Worm (Caenorhabditis elegans) whole organism, early embryonic: ENCODE measurements around the gene pqn-54.

Experiments used
- B0310.2 ChIP-seq: sonication (generic microtip); optimal IDR thresholded peaks from 2 replicates; lab custom pipeline; 2016; ENCODE audit warnings: mild to moderate bottlenecking, missing genetic modification characterization, missing compliant biosample characterization
- F13C5.2 ChIP-seq: sonication (generic microtip); optimal IDR thresholded peaks from 2 replicates; lab custom pipeline; 2017; ENCODE audit warnings: mild to moderate bottlenecking, missing genetic modification characterization, inconsistent platforms, missing compliant biosample characterization
- aly-1 ChIP-seq: sonication (generic microtip); optimal IDR thresholded peaks from 2 replicates; lab custom pipeline; 2016; ENCODE audit warnings: missing genetic modification characterization, missing compliant biosample characterization
- ama-1 ChIP-seq: fragments of 150-350 bp; optimal IDR thresholded peaks from 2 replicates; lab custom pipeline; 2014
- ceh-13 ChIP-seq: fragments of 200-800 bp; sonication (Bioruptor generic); optimal IDR thresholded peaks from 2 replicates; lab custom pipeline; 2018; ENCODE audit warnings: mild to moderate bottlenecking, missing genetic modification characterization, missing compliant biosample characterization
- ceh-36 ChIP-seq: sonication (generic microtip); optimal IDR thresholded peaks from 2 replicates; lab custom pipeline; 2016; ENCODE audit warnings: missing genetic modification characterization, inconsistent platforms, missing compliant biosample characterization
- ets-7 ChIP-seq: sonication (generic microtip); optimal IDR thresholded peaks from 2 replicates; lab custom pipeline; 2016; ENCODE audit warnings: missing genotype, missing genetic modification characterization, missing compliant biosample characterization
- flt-1 ChIP-seq: fragments of 200-800 bp; sonication (Bioruptor generic); IDR thresholded peaks from 2 replicates; pipeline ENCODE4 v1.3.6; 2022; ENCODE audit warnings: missing genetic modification characterization, missing compliant biosample characterization
- hmbx-1 ChIP-seq: sonication (generic microtip); optimal IDR thresholded peaks from 2 replicates; lab custom pipeline; 2016; ENCODE audit warnings: mild to moderate bottlenecking, missing genetic modification characterization, missing compliant biosample characterization
- hmg-4 ChIP-seq: fragments of 200-800 bp; sonication (Bioruptor generic); optimal IDR thresholded peaks from 2 replicates; lab custom pipeline; 2018; ENCODE audit warnings: mild to moderate bottlenecking, missing genetic modification characterization, missing compliant biosample characterization
- hnd-1 ChIP-seq: sonication (generic microtip); optimal IDR thresholded peaks from 2 replicates; lab custom pipeline; 2016; ENCODE audit warnings: missing genetic modification characterization, missing compliant biosample characterization
- pes-1 ChIP-seq: fragments of 200-800 bp; sonication (Bioruptor generic); IDR thresholded peaks from 2 replicates; pipeline ENCODE4 v1.3.6; 2022; ENCODE audit warnings: missing genetic modification reagents, missing genetic modification characterization, missing compliant biosample characterization
- scrt-1 ChIP-seq: fragments of 200-800 bp; sonication (Bioruptor generic); IDR thresholded peaks from 2 replicates; pipeline ENCODE4 v1.3.6; 2022; ENCODE audit warnings: missing genetic modification characterization, missing compliant biosample characterization
- sea-1 ChIP-seq: fragments of 200-800 bp; sonication (Bioruptor generic); conservative IDR thresholded peaks from 2 replicates; pipeline ENCODE4 v1.3.6; 2022; ENCODE audit warnings: missing genetic modification characterization, missing compliant biosample characterization
- tbx-11 ChIP-seq: fragments of 200-800 bp; sonication (Bioruptor generic); IDR thresholded peaks from 2 replicates; pipeline ENCODE4 v1.3.6; 2022; ENCODE audit warnings: missing genetic modification characterization, missing compliant biosample characterization
- tbx-37 ChIP-seq: fragments of 200-800 bp; sonication (Bioruptor generic); conservative IDR thresholded peaks from 2 replicates; pipeline ENCODE4 v1.3.6; 2022; ENCODE audit warnings: missing genetic modification reagents, missing genetic modification characterization, missing compliant biosample characterization
- tra-4 ChIP-seq: sonication (generic microtip); optimal IDR thresholded peaks from 2 replicates; lab custom pipeline; 2017; ENCODE audit warnings: missing genetic modification characterization, missing compliant biosample characterization

The pqn-54 gene

DNA sequence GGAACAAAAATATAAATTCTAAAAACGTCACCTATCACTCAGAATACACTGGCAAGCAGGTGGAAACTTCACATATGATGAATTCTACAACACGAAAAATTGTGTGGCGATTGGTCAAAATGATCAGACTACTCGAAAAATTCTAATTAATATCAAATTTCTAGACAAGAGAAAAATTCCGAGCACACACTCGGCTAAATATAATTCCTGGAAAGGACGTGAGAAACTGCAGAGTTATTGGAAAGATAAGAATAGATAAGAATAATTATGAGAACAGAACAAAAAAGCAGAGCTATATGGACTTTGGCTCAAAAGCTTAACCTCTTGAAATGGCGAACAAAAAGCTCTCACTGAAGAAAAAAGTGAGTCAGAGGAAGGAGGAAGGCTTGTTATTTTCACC, 22.5 kb downstream of the pqn-54 start:
- TF ChIP-seq sea-1 (GFP tag; lab: Robert Waterston, UW) (no peak), flt-1 (GFP tag; lab: Robert Waterston, UW) (no peak), tbx-11 (GFP tag; lab: Robert Waterston, UW) (no peak), hnd-1 (no peak), hmg-4 (GFP tag; lab: Kevin White, UChicago) (no peak), B0310.2 (tag; lab: Kevin White, UChicago) (no peak), hmbx-1 (no peak), ceh-13 (GFP tag; lab: Kevin White, UChicago) (no peak), tbx-37 (GFP tag; lab: Robert Waterston, UW) (no peak), ets-7 (tag; lab: Kevin White, UChicago) (no peak), tra-4 (tag; lab: Kevin White, UChicago) (no peak), aly-1 (tag; lab: Kevin White, UChicago) (no peak)

DNA sequence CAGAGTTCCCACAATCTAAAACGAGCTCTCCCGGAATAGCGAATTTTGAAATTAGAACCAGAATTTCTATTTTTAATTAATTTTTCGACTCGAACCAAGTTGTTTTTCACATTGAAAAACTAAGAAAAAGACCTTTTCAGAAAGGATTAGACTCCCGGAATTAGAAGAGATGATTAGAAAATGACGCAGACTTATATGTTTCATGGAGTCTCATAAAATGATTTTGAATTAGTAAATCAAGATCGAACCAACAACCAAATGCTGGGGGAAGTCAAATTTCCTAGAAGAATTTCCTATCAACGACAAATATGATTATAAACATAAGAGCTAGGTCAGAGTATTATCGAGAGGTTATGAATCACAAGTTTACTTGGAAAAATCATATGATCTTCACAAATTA, 23.9 kb downstream of the pqn-54 start:
- no peak for TF ChIP-seq scrt-1 (GFP tag; lab: Robert Waterston, UW)
- TF ChIP-seq ceh-36 (tag; lab: Kevin White, UChicago): no peak
- TF ChIP-seq tbx-11 (GFP tag; lab: Robert Waterston, UW): no peak
- no peak for TF ChIP-seq hnd-1
- no peak for TF ChIP-seq B0310.2 (tag; lab: Kevin White, UChicago)
- no peak for TF ChIP-seq ets-7 (tag; lab: Kevin White, UChicago)

- TF ChIP-seq ceh-36 (tag; lab: Kevin White, UChicago): peak; percentile 80
Observed at ce11 chrV:1490874-1491273, 26.1 kb downstream of the pqn-54 start.

DNA sequence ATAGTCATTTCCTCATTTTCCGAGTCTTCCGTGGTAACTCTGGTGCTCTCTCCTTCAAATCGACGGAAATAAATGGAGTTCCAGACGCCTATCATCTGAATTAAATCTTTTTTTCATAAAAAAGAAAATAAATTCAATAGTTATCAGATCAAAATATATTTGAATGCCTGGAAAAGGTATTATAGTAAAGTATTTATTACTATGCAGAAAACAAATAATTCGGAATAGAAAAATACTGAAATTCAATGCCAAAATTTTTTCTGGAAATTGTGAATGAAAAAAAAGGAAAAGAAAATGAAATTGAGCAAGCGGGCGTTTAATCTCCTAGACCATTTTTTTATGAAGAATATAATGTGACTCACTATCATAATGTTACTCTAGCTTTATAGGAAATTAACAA, 26.7 kb downstream of the pqn-54 start, which contains the start of gene C38C3.6:
Gene C38C3.6 (minus strand): TSS at position 101 of the 400 bp plus-strand sequence.
- TF ChIP-seq ets-7 (tag; lab: Kevin White, UChicago): no peak
- no peak for TF ChIP-seq ama-1 (lab: Kevin White, UChicago)
- TF ChIP-seq tbx-11 (GFP tag; lab: Robert Waterston, UW): no peak
- TF ChIP-seq hmbx-1: no peak

DNA sequence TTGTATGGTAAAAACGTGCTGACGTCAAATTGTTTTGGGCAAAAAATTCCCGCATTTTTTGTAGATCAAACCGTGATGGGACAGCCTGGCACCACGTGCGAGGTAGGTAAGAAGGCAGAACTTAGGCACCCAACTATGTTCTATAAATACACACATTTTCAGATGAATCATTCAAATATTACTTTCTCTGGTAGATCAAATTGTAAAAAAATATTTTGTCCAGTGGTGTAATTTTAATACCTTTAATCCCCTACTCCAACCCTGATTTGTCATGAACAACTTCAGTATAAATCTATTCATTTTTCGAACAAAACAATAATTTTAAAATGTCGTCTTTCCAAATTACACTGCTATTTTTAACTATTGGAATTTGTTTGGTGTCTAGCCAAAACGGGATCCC, 29.7 kb downstream of the pqn-54 start, which contains the start of gene spig-7:
Gene spig-7 (plus strand): TSS at position 301 of the 400 bp plus-strand sequence.
- TF ChIP-seq tra-4 (tag; lab: Kevin White, UChicago): no peak
- no peak for TF ChIP-seq tbx-37 (GFP tag; lab: Robert Waterston, UW)
- no peak for TF ChIP-seq hmg-4 (GFP tag; lab: Kevin White, UChicago)
- no peak for TF ChIP-seq ama-1 (lab: Kevin White, UChicago)

ce11 chrV:1495334-1495733, 30.5 kb downstream of the pqn-54 start, which contains the start of gene C38C3.3:
Gene C38C3.3 (plus strand): TSS chrV:1495634.
- TF ChIP-seq ama-1 (lab: Kevin White, UChicago) (no peak), aly-1 (tag; lab: Kevin White, UChicago) (no peak), ceh-13 (GFP tag; lab: Kevin White, UChicago) (no peak), hmg-4 (GFP tag; lab: Kevin White, UChicago) (no peak), scrt-1 (GFP tag; lab: Robert Waterston, UW) (no peak), sea-1 (GFP tag; lab: Robert Waterston, UW) (no peak), F13C5.2 (tag; lab: Kevin White, UChicago) (no peak)

DNA sequence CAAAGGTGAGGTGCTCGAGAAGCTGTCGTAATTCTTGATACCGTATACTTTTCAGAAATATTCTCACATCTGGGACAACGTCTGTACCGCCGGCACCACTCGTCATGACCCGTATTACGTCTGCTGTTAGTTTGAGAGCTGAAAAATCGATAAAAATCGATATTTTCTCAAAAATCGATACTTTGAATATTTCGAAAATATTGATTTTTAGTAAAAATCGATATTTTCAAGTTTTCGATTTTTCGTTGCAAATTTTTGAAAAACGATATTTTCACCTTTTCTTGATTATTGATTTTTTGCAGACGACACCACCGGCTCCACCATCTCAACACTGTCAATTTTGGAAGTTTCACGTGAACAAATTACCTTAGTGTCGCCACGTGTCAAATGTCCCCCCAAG, 31.0 kb downstream of the pqn-54 start:
- TF ChIP-seq sea-1 (GFP tag; lab: Robert Waterston, UW) (no peak), flt-1 (GFP tag; lab: Robert Waterston, UW) (no peak), scrt-1 (GFP tag; lab: Robert Waterston, UW) (no peak), F13C5.2 (tag; lab: Kevin White, UChicago) (no peak), hnd-1 (no peak), ama-1 (lab: Kevin White, UChicago) (no peak), ets-7 (tag; lab: Kevin White, UChicago) (no peak), pes-1 (GFP tag; lab: Robert Waterston, UW) (no peak), ceh-13 (GFP tag; lab: Kevin White, UChicago) (no peak), tbx-11 (GFP tag; lab: Robert Waterston, UW) (no peak), tra-4 (tag; lab: Kevin White, UChicago) (no peak), aly-1 (tag; lab: Kevin White, UChicago) (no peak), hmbx-1 (no peak), ceh-36 (tag; lab: Kevin White, UChicago) (no peak)

DNA sequence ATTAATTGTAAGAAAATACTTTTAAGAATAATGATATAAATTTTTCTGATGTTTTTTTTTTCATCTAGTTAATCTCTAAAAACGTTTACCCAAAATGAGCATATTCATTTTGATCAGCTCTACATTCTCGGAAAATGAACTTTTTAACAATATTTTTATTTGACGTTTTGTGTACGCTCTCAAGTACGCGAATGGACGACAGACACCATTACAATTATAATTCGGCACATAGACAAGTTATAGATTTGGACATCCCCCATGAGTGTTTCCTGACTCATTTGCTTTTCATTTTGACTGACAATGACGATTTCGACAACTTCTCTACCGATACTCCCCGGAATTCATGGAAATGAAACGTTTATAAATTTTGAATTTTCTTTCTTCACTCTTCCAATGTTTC, 34.4 kb downstream of the pqn-54 start, which contains the start of gene sru-27:
Gene sru-27 (plus strand): TSS at position 301 of the 400 bp plus-strand sequence.
- no peak for TF ChIP-seq sea-1 (GFP tag; lab: Robert Waterston, UW)
- TF ChIP-seq ets-7 (tag; lab: Kevin White, UChicago): no peak
- no peak for TF ChIP-seq ceh-36 (tag; lab: Kevin White, UChicago)
- TF ChIP-seq hmbx-1: no peak
- no peak for TF ChIP-seq tbx-37 (GFP tag; lab: Robert Waterston, UW)
- no peak for TF ChIP-seq ceh-13 (GFP tag; lab: Kevin White, UChicago)
- no peak for TF ChIP-seq B0310.2 (tag; lab: Kevin White, UChicago)
- TF ChIP-seq aly-1 (tag; lab: Kevin White, UChicago): no peak
- TF ChIP-seq hnd-1: no peak
- no peak for TF ChIP-seq F13C5.2 (tag; lab: Kevin White, UChicago)
- TF ChIP-seq pes-1 (GFP tag; lab: Robert Waterston, UW): no peak
- no peak for TF ChIP-seq tbx-11 (GFP tag; lab: Robert Waterston, UW)
